Fruit fly (Drosophila melanogaster): ENCODE results near the gene CG15177.
A peak's percentile ranks its signal among the peaks of the same experiment; 100 is the strongest.

The CG15177 gene

dm6 chr3R:6665117-6665654 is 36.1 kb upstream of the CG15177 start (continued):
- TF ChIP-seq ase (GFP tag; IDR thresholded peaks at IDR 0.05) (no peak), CG15601 (tag; optimal IDR thresholded peaks at IDR 0.05) (peak; percentile 52), lab (GFP tag; optimal IDR thresholded peaks at IDR 0.05) (peak; percentile 68), fru (optimal IDR thresholded peaks at IDR 0.05) (no peak), ac (GFP tag; optimal IDR thresholded peaks at IDR 0.05) (peak; percentile 59), CG7987 (GFP tag; optimal IDR thresholded peaks at IDR 0.05) (peak; percentile 17), Blimp-1 (GFP tag; optimal IDR thresholded peaks at IDR 0.05) (peak; percentile 37), Kr (GFP tag; optimal IDR thresholded peaks at IDR 0.05) (peak; percentile 57), org-1 (GFP tag; optimal IDR thresholded peaks at IDR 0.05) (peak; percentile 57), CG15011 (GFP tag; optimal IDR thresholded peaks at IDR 0.05) (peak; percentile 15), CoRest (tag; optimal IDR thresholded peaks at IDR 0.05) (no peak), ap (GFP tag; IDR thresholded peaks at IDR 0.05) (no peak; the same call in 1 of the 2 replicates), CG12769 (tag; optimal IDR thresholded peaks at IDR 0.05) (peak; percentile 37), CTCF (GFP tag; optimal IDR thresholded peaks at IDR 0.05) (peak; percentile 11), ato (GFP tag; IDR thresholded peaks at IDR 0.05; ENCODE audit: partially characterized antibody) (no peak), CG1529 (GFP tag; optimal IDR thresholded peaks at IDR 0.05) (peak; percentile 39), CG10209 (GFP tag; optimal IDR thresholded peaks at IDR 0.05) (peak; percentile 45), onecut (GFP tag; IDR thresholded peaks at IDR 0.05) (peak; percentile 14; the same call in 1 of the 2 replicates), CG14710 (tag; optimal IDR thresholded peaks at IDR 0.05) (peak; percentile 31), CG4854 (GFP tag; optimal IDR thresholded peaks at IDR 0.05) (no peak), CG6175 (GFP tag; IDR thresholded peaks at IDR 0.05) (0 out of 3 replicates have a peak, but pooled peaks have one; percentile 51), Vsx1 (GFP tag; optimal IDR thresholded peaks at IDR 0.05) (peak; percentile 39), CG1233 (GFP tag; optimal IDR thresholded peaks at IDR 0.05) (peak; percentile 31), sc (optimal IDR thresholded peaks at IDR 0.05) (no peak), sc (GFP tag; optimal IDR thresholded peaks at IDR 0.05) (peak; percentile 3)

- TF ChIP-seq Elba2 (GFP tag; optimal IDR thresholded peaks at IDR 0.05) = no peak
- TF ChIP-seq CG11247 (GFP tag; IDR thresholded peaks at IDR 0.05) = no peak; the same call in 1 of the 2 replicates
- TF ChIP-seq CG12744 (GFP tag; optimal IDR thresholded peaks at IDR 0.05) = no peak
- no peak for TF ChIP-seq Mes4 (GFP tag; optimal IDR thresholded peaks at IDR 0.05)
- TF ChIP-seq CG3407 (GFP tag; optimal IDR thresholded peaks at IDR 0.05) = no peak
- peak in 1 of 2 experiments; percentile 12 for TF ChIP-seq Pdp1 (GFP tag; optimal IDR thresholded peaks at IDR 0.05)
- TF ChIP-seq slou (GFP tag; optimal IDR thresholded peaks at IDR 0.05) = no peak
- no peak for TF ChIP-seq cad (GFP tag; optimal IDR thresholded peaks at IDR 0.05)
- TF ChIP-seq bab2 (GFP tag; optimal IDR thresholded peaks at IDR 0.05) = no peak
- TF ChIP-seq Chrac-16 (GFP tag; optimal IDR thresholded peaks at IDR 0.05) = no peak
- TF ChIP-seq HHEX (GFP tag; optimal IDR thresholded peaks at IDR 0.05) = no peak
- no peak for TF ChIP-seq fru (optimal IDR thresholded peaks at IDR 0.05)
- TF ChIP-seq zen2 (GFP tag; IDR thresholded peaks at IDR 0.05; ENCODE audit: partially characterized antibody) = no peak
- TF ChIP-seq D19A (tag; optimal IDR thresholded peaks at IDR 0.05) = peak; percentile 16
- TF ChIP-seq tin (GFP tag; optimal IDR thresholded peaks at IDR 0.05) = no peak
- TF ChIP-seq Bgb (GFP tag; IDR thresholded peaks at IDR 0.05; ENCODE audit: partially characterized antibody) = no peak
- TF ChIP-seq bigmax (GFP tag; optimal IDR thresholded peaks at IDR 0.05) = no peak
- 0 out of 3 replicates have a peak, but pooled peaks have one; percentile 10 for TF ChIP-seq CG34224 (GFP tag; IDR thresholded peaks at IDR 0.05; ENCODE audit: partially characterized antibody)
- no peak for TF ChIP-seq HLH54F (GFP tag; optimal IDR thresholded peaks at IDR 0.05)
- TF ChIP-seq rib (GFP tag; IDR thresholded peaks at IDR 0.05) = no peak
- TF ChIP-seq H2.0 (GFP tag; IDR thresholded peaks at IDR 0.05) = no peak
- no peak for TF ChIP-seq Usf (GFP tag; optimal IDR thresholded peaks at IDR 0.05)
- TF ChIP-seq vfl (GFP tag; optimal IDR thresholded peaks at IDR 0.05) = no peak
- no peak for TF ChIP-seq abd-A (tag; optimal IDR thresholded peaks at IDR 0.05)
- no peak for TF ChIP-seq Hr39 (optimal IDR thresholded peaks at IDR 0.05)
- TF ChIP-seq CG12659 (GFP tag; optimal IDR thresholded peaks at IDR 0.05) = no peak
- TF ChIP-seq Ets65A (GFP tag) = no peak
Observed at dm6 chr3R:6664371-6665116, 35.4 kb upstream of the CG15177 start.
